Fruit fly (Drosophila melanogaster) whole organism, adult: ENCODE measurements around the gene CG15579.
"Not testable (repeated sequence)": the region's sequence is repeated elsewhere in the genome, so short reads cannot be mapped to it uniquely, and the experiment has no call there.

Source experiments
- CG11617 ChIP-seq: fragments of 200-800 bp; sonication (Bioruptor generic); optimal IDR thresholded peaks from 2 replicates; lab custom pipeline; 2017; ENCODE audit warnings: mild to moderate bottlenecking, missing biosample characterization, missing genetic modification reagents, missing genetic modification characterization
- CG12768 ChIP-seq: fragments of 200-800 bp; sonication (Bioruptor generic); optimal IDR thresholded peaks from 2 replicates; lab custom pipeline; 2017; ENCODE audit warnings: missing biosample characterization, missing genetic modification characterization, mild to moderate bottlenecking, moderate library complexity, missing genetic modification reagents
- CG14711 ChIP-seq: fragments of 200-800 bp; sonication (Bioruptor generic); optimal IDR thresholded peaks from 2 replicates; lab custom pipeline; 2018; ENCODE audit warnings: missing biosample characterization, mild to moderate bottlenecking, missing genetic modification characterization, moderate library complexity
- CG1620 ChIP-seq: fragments of 200-800 bp; sonication (Bioruptor generic); optimal IDR thresholded peaks from 2 replicates; lab custom pipeline; 2016; ENCODE audit warnings: missing biosample characterization, missing genetic modification characterization
- CG33017 ChIP-seq: fragments of 200-800 bp; sonication (Bioruptor generic); optimal IDR thresholded peaks from 2 replicates; lab custom pipeline; 2018; ENCODE audit warnings: missing biosample characterization, mild to moderate bottlenecking, missing genetic modification characterization, moderate library complexity
- CG5204 ChIP-seq: fragments of 200-800 bp; sonication (Bioruptor generic); optimal IDR thresholded peaks from 2 replicates; lab custom pipeline; 2016; ENCODE audit warnings: missing biosample characterization, missing genetic modification characterization
- CG7045 ChIP-seq: fragments of 200-800 bp; sonication (Bioruptor generic); optimal IDR thresholded peaks from 2 replicates; lab custom pipeline; 2017; ENCODE audit warnings: missing biosample characterization, mild to moderate bottlenecking, missing genetic modification characterization
- CG7101 ChIP-seq: fragments of 200-800 bp; sonication (Bioruptor generic); optimal IDR thresholded peaks from 2 replicates; lab custom pipeline; 2018; ENCODE audit warnings: missing biosample characterization, mild to moderate bottlenecking, missing genetic modification characterization, moderate library complexity
- Clk ChIP-seq: fragments of 200-800 bp; sonication (Bioruptor generic); optimal IDR thresholded peaks from 2 replicates; lab custom pipeline; 2017; ENCODE audit warnings: missing biosample characterization, missing genetic modification characterization
- Crg-1 ChIP-seq: fragments of 200-800 bp; sonication (Bioruptor generic); optimal IDR thresholded peaks from 2 replicates; lab custom pipeline; 2016; ENCODE audit warnings: missing biosample characterization, missing genetic modification characterization
- Hr96 ChIP-seq: fragments of 200-800 bp; sonication (Bioruptor generic); optimal IDR thresholded peaks from 2 replicates; lab custom pipeline; 2016; ENCODE audit warnings: missing biosample characterization, missing genetic modification characterization
- Mnt ChIP-seq: fragments of 200-800 bp; sonication (Bioruptor generic); optimal IDR thresholded peaks from 2 replicates; lab custom pipeline; 2016; ENCODE audit warnings: missing biosample characterization, mild to moderate bottlenecking, missing genetic modification characterization
- bab1 ChIP-seq: fragments of 200-800 bp; sonication (Bioruptor generic); optimal IDR thresholded peaks from 3 replicates; lab custom pipeline; 2019; ENCODE audit warnings: missing biosample characterization, mild to moderate bottlenecking, missing genetic modification characterization, moderate library complexity
- cic ChIP-seq: fragments of 200-800 bp; sonication (Bioruptor generic); optimal IDR thresholded peaks from 2 replicates; lab custom pipeline; 2017; ENCODE audit warnings: missing biosample characterization, mild to moderate bottlenecking, missing genetic modification characterization, moderate library complexity
- cnc ChIP-seq, 2 experiments: fragments of >200 bp; optimal IDR thresholded peaks; 2 replicates each; lab custom pipeline; 2017
- kay ChIP-seq: fragments of 200-800 bp; sonication (Bioruptor generic); peaks from one replicate; lab custom pipeline; 2016; ENCODE audit warnings: missing biosample characterization, missing genetic modification characterization, borderline replicate concordance
- ovo ChIP-seq: fragments of 200-800 bp; sonication (Bioruptor generic); optimal IDR thresholded peaks from 2 replicates; lab custom pipeline; 2016; ENCODE audit warnings: missing biosample characterization, missing genetic modification characterization
- pad ChIP-seq: fragments of 200-800 bp; sonication (Bioruptor generic); optimal IDR thresholded peaks from 3 replicates; lab custom pipeline; 2017; ENCODE audit warnings: missing biosample characterization, missing genetic modification characterization, mild to moderate bottlenecking, moderate library complexity, missing genetic modification reagents
- tj ChIP-seq: fragments of 200-800 bp; sonication (Bioruptor generic); optimal IDR thresholded peaks from 3 replicates; lab custom pipeline; 2017; ENCODE audit warnings: missing biosample characterization, mild to moderate bottlenecking, missing genetic modification characterization, moderate library complexity
- toe ChIP-seq: fragments of 200-800 bp; sonication (Bioruptor generic); optimal IDR thresholded peaks from 2 replicates; lab custom pipeline; 2016; ENCODE audit warnings: missing biosample characterization, missing genetic modification characterization

The CG15579 gene

dm6 chrX:4323911-4324368, 12.3 kb upstream of the CG15579 start:
- TF ChIP-seq pad (GFP tag; lab: Kevin White, UChicago), result peak; percentile 8
- peak; percentile 63 for TF ChIP-seq CG7045 (GFP tag; lab: Kevin White, UChicago)
- TF ChIP-seq CG11617 (GFP tag; lab: Kevin White, UChicago), result peak; percentile 71
- peak; percentile 9 for TF ChIP-seq Clk
- TF ChIP-seq CG7101 (tag; lab: Kevin White, UChicago), result peak; percentile 75
- no peak for TF ChIP-seq cic (GFP tag; lab: Kevin White, UChicago)
- no peak for TF ChIP-seq Mnt (GFP tag; lab: Kevin White, UChicago)
- TF ChIP-seq CG12768 (GFP tag; lab: Kevin White, UChicago), result no peak
- TF ChIP-seq tj (GFP tag; lab: Kevin White, UChicago), result peak; percentile 30
- no peak for TF ChIP-seq ovo (GFP tag; lab: Kevin White, UChicago)
- no peak for TF ChIP-seq cnc (optimal IDR thresholded peaks at IDR 0.05; lab: Kevin White, UChicago)
- no peak for TF ChIP-seq kay
- peak; percentile 77 for TF ChIP-seq bab1
- TF ChIP-seq Crg-1 (GFP tag; lab: Kevin White, UChicago), result no peak
- TF ChIP-seq CG5204 (GFP tag; lab: Kevin White, UChicago), result peak; percentile 68
- peak; percentile 35 for TF ChIP-seq CG33017
- peak; percentile 24 for TF ChIP-seq toe
- peak; percentile 74 for TF ChIP-seq CG14711 (tag; lab: Kevin White, UChicago)
- peak; percentile 19 for TF ChIP-seq CG1620 (GFP tag; lab: Kevin White, UChicago)
- peak; percentile 36 for TF ChIP-seq Hr96 (GFP tag; lab: Kevin White, UChicago)

dm6 chrX:4322234-4323210, 10.9 kb upstream of the CG15579 start, which contains the start of gene norpA:
Gene norpA, plus strand, starts transcription at chrX:4322626.
- no peak for TF ChIP-seq pad (GFP tag; lab: Kevin White, UChicago)
- TF ChIP-seq CG14711 (tag; lab: Kevin White, UChicago), result no peak
- peak; percentile 43 for TF ChIP-seq bab1
- no peak for TF ChIP-seq CG12768 (GFP tag; lab: Kevin White, UChicago)
- TF ChIP-seq ovo (GFP tag; lab: Kevin White, UChicago), result no peak
- TF ChIP-seq CG7101 (tag; lab: Kevin White, UChicago), result peak; percentile 36
- no peak for TF ChIP-seq CG33017
- no peak for TF ChIP-seq Clk
- no peak for TF ChIP-seq tj (GFP tag; lab: Kevin White, UChicago)
- peak; percentile 66 for TF ChIP-seq Mnt (GFP tag; lab: Kevin White, UChicago)
- TF ChIP-seq CG1620 (GFP tag; lab: Kevin White, UChicago), result no peak
- no peak for TF ChIP-seq kay
- no peak for TF ChIP-seq CG5204 (GFP tag; lab: Kevin White, UChicago)
- no peak for TF ChIP-seq toe
- no peak for TF ChIP-seq CG7045 (GFP tag; lab: Kevin White, UChicago)
- TF ChIP-seq CG11617 (GFP tag; lab: Kevin White, UChicago), result peak; percentile 40

dm6 chrX:4322131-4322233, 10.4 kb upstream of the CG15579 start, which contains the start of gene mRpL33:
Gene mRpL33, minus strand, starts transcription at chrX:4322231.
- TF ChIP-seq tj (GFP tag; lab: Kevin White, UChicago) (no peak), CG33017 (no peak), ovo (GFP tag; lab: Kevin White, UChicago) (no peak), pad (GFP tag; lab: Kevin White, UChicago) (no peak), bab1 (no peak), CG5204 (GFP tag; lab: Kevin White, UChicago) (no peak), toe (no peak), CG14711 (tag; lab: Kevin White, UChicago) (no peak), Hr96 (GFP tag; lab: Kevin White, UChicago) (no peak), Clk (no peak), Crg-1 (GFP tag; lab: Kevin White, UChicago) (no peak), CG12768 (GFP tag; lab: Kevin White, UChicago) (no peak), kay (no peak), Mnt (GFP tag; lab: Kevin White, UChicago) (no peak), CG7045 (GFP tag; lab: Kevin White, UChicago) (no peak), CG1620 (GFP tag; lab: Kevin White, UChicago) (no peak), CG7101 (tag; lab: Kevin White, UChicago) (no peak), cnc (optimal IDR thresholded peaks at IDR 0.05; lab: Kevin White, UChicago) (no peak), cic (GFP tag; lab: Kevin White, UChicago) (no peak), CG11617 (GFP tag; lab: Kevin White, UChicago) (no peak)

dm6 chrX:4319240-4319639, 7.6 kb upstream of the CG15579 start, which contains the start of gene NO66:
Gene NO66, plus strand, starts transcription at chrX:4319438.
- peak; percentile 67 for TF ChIP-seq Mnt (GFP tag; lab: Kevin White, UChicago)

- TF ChIP-seq kay; cic (GFP tag; lab: Kevin White, UChicago); Crg-1 (GFP tag; lab: Kevin White, UChicago): not testable (repeated sequence)
Measured at dm6 chrX:4318701-4319100, 7.1 kb upstream of the CG15579 start, which contains the start of gene mei-9. Gene mei-9, minus strand, starts transcription at chrX:4318801.

- no peak for TF ChIP-seq CG5204 (GFP tag; lab: Kevin White, UChicago)
- TF ChIP-seq Mnt (GFP tag; lab: Kevin White, UChicago), result no peak
- no peak for TF ChIP-seq CG14711 (tag; lab: Kevin White, UChicago)
- TF ChIP-seq toe, result no peak
- no peak for TF ChIP-seq CG1620 (GFP tag; lab: Kevin White, UChicago)
- no peak for TF ChIP-seq Clk
- TF ChIP-seq Crg-1 (GFP tag; lab: Kevin White, UChicago), result no peak
Measured at dm6 chrX:4305980-4306379, 5.6 kb downstream of the CG15579 start.
